Worm (Caenorhabditis elegans) whole organism, mixed stage, embryonic: ENCODE measurements around the gene F46G10.2.

Experiments
- M03D4.4 ChIP-seq: sonication (generic microtip); optimal IDR thresholded peaks from 2 replicates; lab custom pipeline; 2017; ENCODE audit warnings: mild to moderate bottlenecking, missing genetic modification characterization, missing compliant biosample characterization
- bed-3 ChIP-seq: fragments of 200-800 bp; sonication (Bioruptor generic); optimal IDR thresholded peaks from 3 replicates; lab custom pipeline; 2018; ENCODE audit warnings: mild to moderate bottlenecking, missing genetic modification characterization, moderate library complexity, missing compliant biosample characterization
- elt-1 ChIP-seq: sonication (generic microtip); optimal IDR thresholded peaks from 2 replicates; lab custom pipeline; 2017; ENCODE audit warnings: missing genetic modification characterization, mild to moderate bottlenecking, missing compliant biosample characterization, antibody characterized with exemption, moderate library complexity, borderline replicate concordance; ENCODE audit not compliant: insufficient read depth
- elt-3 ChIP-seq: fragments of 150-350 bp; optimal IDR thresholded peaks from 2 replicates; lab custom pipeline; 2014; ENCODE audit warnings: missing biosample characterization, missing genetic modification characterization
- lin-13 ChIP-seq: fragments of 150-350 bp; optimal IDR thresholded peaks from 2 replicates; lab custom pipeline; 2014; ENCODE audit warnings: missing biosample characterization, missing genetic modification characterization
- lsy-2 ChIP-seq: fragments of 150-350 bp; optimal IDR thresholded peaks from 2 replicates; lab custom pipeline; 2014; ENCODE audit warnings: missing biosample characterization, missing genetic modification characterization
- mep-1 ChIP-seq: fragments of 150-350 bp; optimal IDR thresholded peaks from 2 replicates; lab custom pipeline; 2017; ENCODE audit warnings: missing biosample characterization, missing genetic modification reagents, missing genetic modification characterization, inconsistent platforms
- nhr-12 ChIP-seq: fragments of 150-350 bp; optimal IDR thresholded peaks from 2 replicates; lab custom pipeline; 2014; ENCODE audit warnings: missing biosample characterization, missing genetic modification characterization
- pha-4 ChIP-seq: fragments of 150-350 bp; optimal IDR thresholded peaks from 2 replicates; lab custom pipeline; 2018; ENCODE audit warnings: missing biosample characterization, missing genetic modification reagents, missing genetic modification characterization
- snpc-4 ChIP-seq: fragments of 150-350 bp; optimal IDR thresholded peaks from 2 replicates; lab custom pipeline; 2014; ENCODE audit warnings: missing biosample characterization, missing genetic modification characterization
- unc-39 ChIP-seq: fragments of 150-350 bp; optimal IDR thresholded peaks from 2 replicates; lab custom pipeline; 2014; ENCODE audit warnings: missing biosample characterization, missing genetic modification characterization
- unc-62 ChIP-seq: fragments of 150-350 bp; optimal IDR thresholded peaks from 2 replicates; lab custom pipeline; 2014; ENCODE audit warnings: missing biosample characterization, missing genetic modification reagents, missing genetic modification characterization
- zip-8 ChIP-seq: fragments of 150-350 bp; optimal IDR thresholded peaks from 2 replicates; lab custom pipeline; 2014; ENCODE audit warnings: missing biosample characterization, missing genetic modification characterization
- ztf-11 ChIP-seq: fragments of 150-350 bp; optimal IDR thresholded peaks from 2 replicates; lab custom pipeline; 2014; ENCODE audit warnings: missing biosample characterization, missing genetic modification characterization

DNA sequence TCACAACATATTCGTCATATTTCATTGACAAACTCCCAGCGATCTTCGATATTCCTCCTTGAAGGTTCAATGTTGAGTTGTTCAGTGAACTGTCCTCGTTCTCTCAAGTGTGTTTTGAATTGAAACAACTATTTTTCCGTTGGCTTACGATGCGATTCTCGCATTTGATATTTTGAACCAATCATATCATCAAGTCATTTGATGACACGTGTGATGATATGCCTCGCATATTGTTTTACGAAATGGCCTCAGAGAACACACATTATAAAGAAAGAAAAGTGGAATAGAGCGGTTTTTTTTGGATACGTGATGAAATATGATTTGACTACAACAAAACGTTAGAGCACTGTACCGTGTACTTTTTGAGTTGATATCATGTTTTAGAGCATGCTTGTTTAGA, 25.7 kb downstream of the F46G10.2 start:
- TF ChIP-seq nhr-12 (tag; lab: Kevin White, UChicago), result no peak
- no peak for TF ChIP-seq ztf-11
- TF ChIP-seq M03D4.4 (tag; lab: Kevin White, UChicago), result no peak
- no peak for TF ChIP-seq snpc-4
- no peak for TF ChIP-seq elt-3 (tag; lab: Kevin White, UChicago)
- no peak for TF ChIP-seq unc-39 (tag; lab: Kevin White, UChicago)
- no peak for TF ChIP-seq pha-4 (tag; lab: Kevin White, UChicago)
- TF ChIP-seq bed-3 (GFP tag; lab: Kevin White, UChicago), result no peak
- no peak for TF ChIP-seq lin-13 (tag; lab: Kevin White, UChicago)
- TF ChIP-seq mep-1, result no peak
- no peak for TF ChIP-seq unc-62 (GFP tag; lab: Kevin White, UChicago)
- no peak for TF ChIP-seq elt-1 (tag; lab: Kevin White, UChicago)
- no peak for TF ChIP-seq zip-8
- no peak for TF ChIP-seq lsy-2
